Fruit fly (Drosophila melanogaster) whole organism, embryonic: ENCODE data around the gene cana.
A peak's percentile ranks its signal among the peaks of the same experiment; 100 is the strongest.

ENCODE experiments used
- Asciz ChIP-seq: fragments of 200-800 bp; sonication (Bioruptor generic); optimal IDR thresholded peaks from 2 replicates; lab custom pipeline; 2017; ENCODE audit warnings: missing biosample characterization, mild to moderate bottlenecking, missing genetic modification characterization, missing genetic modification reagents
- Atf3 ChIP-seq: fragments of 200-800 bp; sonication (Bioruptor generic); optimal IDR thresholded peaks from 3 replicates; lab custom pipeline; 2016; ENCODE audit warnings: missing biosample characterization, missing genetic modification characterization
- Bdp1 ChIP-seq: fragments of 200-800 bp; sonication (Bioruptor generic); optimal IDR thresholded peaks from 3 replicates; lab custom pipeline; 2016; ENCODE audit warnings: missing biosample characterization, missing genetic modification characterization
- CG10543 ChIP-seq: fragments of 200-800 bp; sonication (Bioruptor generic); optimal IDR thresholded peaks from 3 replicates; lab custom pipeline; 2017; ENCODE audit warnings: missing biosample characterization, mild to moderate bottlenecking, missing genetic modification characterization, moderate library complexity
- CG10979 ChIP-seq: fragments of 200-800 bp; sonication (Bioruptor generic); optimal IDR thresholded peaks from 2 replicates; lab custom pipeline; 2018; ENCODE audit warnings: missing biosample characterization, mild to moderate bottlenecking, missing genetic modification characterization, moderate library complexity
- CG11247 ChIP-seq: fragments of 200-800 bp; sonication (Bioruptor generic); IDR thresholded peaks from 2 replicates; pipeline ENCODE4 v1.3.6; 2022; ENCODE audit warnings: missing biosample characterization, missing genetic modification characterization
- CG11696 ChIP-seq: fragments of 200-800 bp; sonication (Bioruptor generic); IDR thresholded peaks from 2 replicates; pipeline ENCODE4 v1.3.6; 2022; ENCODE audit warnings: missing biosample characterization, missing genetic modification characterization
- CG12659 ChIP-seq: fragments of 200-800 bp; sonication (Bioruptor generic); optimal IDR thresholded peaks from 3 replicates; lab custom pipeline; 2017; ENCODE audit warnings: mild to moderate bottlenecking, missing biosample characterization, missing genetic modification reagents, missing genetic modification characterization
- CG12769 ChIP-seq: fragments of 200-800 bp; sonication (Bioruptor generic); optimal IDR thresholded peaks from 2 replicates; lab custom pipeline; 2019; ENCODE audit warnings: missing biosample characterization, mild to moderate bottlenecking, missing genetic modification characterization, moderate library complexity
- CG14050 ChIP-seq: fragments of 200-800 bp; sonication (Bioruptor generic); IDR thresholded peaks from 3 replicates; pipeline ENCODE4 v1.3.6; 2022; ENCODE audit warnings: missing biosample characterization, missing genetic modification characterization
- CG1602 ChIP-seq: fragments of 200-800 bp; sonication (Bioruptor generic); optimal IDR thresholded peaks from 3 replicates; lab custom pipeline; 2016; ENCODE audit warnings: missing biosample characterization, missing genetic modification characterization
- CG1832 ChIP-seq: fragments of 200-800 bp; sonication (Bioruptor generic); optimal IDR thresholded peaks from 2 replicates; lab custom pipeline; 2017; ENCODE audit warnings: missing biosample characterization, mild to moderate bottlenecking, missing genetic modification characterization, inconsistent platforms
- CG18476 ChIP-seq: fragments of 200-800 bp; sonication (Bioruptor generic); optimal IDR thresholded peaks from 2 replicates; lab custom pipeline; 2016; ENCODE audit warnings: missing biosample characterization, mild to moderate bottlenecking, missing genetic modification characterization
- CG18764 ChIP-seq: fragments of 200-800 bp; sonication (Bioruptor generic); optimal IDR thresholded peaks from 3 replicates; lab custom pipeline; 2016; ENCODE audit warnings: missing biosample characterization, missing genetic modification characterization
- CG2875 ChIP-seq: fragments of 200-800 bp; sonication (Bioruptor generic); optimal IDR thresholded peaks from 2 replicates; lab custom pipeline; 2017; ENCODE audit warnings: missing biosample characterization, mild to moderate bottlenecking, missing genetic modification characterization, missing genetic modification reagents
- CG2889 ChIP-seq: fragments of 200-800 bp; sonication (Bioruptor generic); IDR thresholded peaks from 3 replicates; pipeline ENCODE4 v1.3.6; 2022; ENCODE audit warnings: missing biosample characterization, missing genetic modification characterization
- CG3065 ChIP-seq: fragments of 200-800 bp; sonication (Bioruptor generic); optimal IDR thresholded peaks from 2 replicates; lab custom pipeline; 2016; ENCODE audit warnings: missing biosample characterization, missing genetic modification characterization
- CG31441 ChIP-seq: fragments of 200-800 bp; sonication (Bioruptor generic); IDR thresholded peaks from 2 replicates; pipeline ENCODE4 v1.3.6; 2022; ENCODE audit warnings: missing biosample characterization, missing genetic modification characterization
- CG4282 ChIP-seq: fragments of 200-800 bp; sonication (Bioruptor generic); optimal IDR thresholded peaks from 2 replicates; lab custom pipeline; 2016; ENCODE audit warnings: missing biosample characterization, missing genetic modification characterization
- CG4404 ChIP-seq: fragments of 200-800 bp; sonication (Bioruptor generic); IDR thresholded peaks from 2 replicates; pipeline ENCODE4 v1.3.6; 2022; ENCODE audit warnings: missing biosample characterization, missing genetic modification characterization
- CG6813 ChIP-seq: fragments of 200-800 bp; sonication (Bioruptor generic); optimal IDR thresholded peaks from 2 replicates; lab custom pipeline; 2017; ENCODE audit warnings: missing biosample characterization, missing genetic modification characterization, mild to moderate bottlenecking, moderate library complexity, missing genetic modification reagents
- CG7271 ChIP-seq: fragments of 200-800 bp; sonication (Bioruptor generic); optimal IDR thresholded peaks from 2 replicates; lab custom pipeline; 2018; ENCODE audit warnings: missing biosample characterization, mild to moderate bottlenecking, missing genetic modification characterization, moderate library complexity
- CG7839 ChIP-seq: fragments of 200-800 bp; sonication (Bioruptor generic); optimal IDR thresholded peaks from 3 replicates; lab custom pipeline; 2018; ENCODE audit warnings: missing biosample characterization, mild to moderate bottlenecking, missing genetic modification characterization, moderate library complexity
- CG8089 ChIP-seq: fragments of 200-800 bp; sonication (Bioruptor generic); optimal IDR thresholded peaks from 3 replicates; lab custom pipeline; 2016; ENCODE audit warnings: missing biosample characterization, missing genetic modification characterization
- CG9215 ChIP-seq: fragments of 200-800 bp; sonication (Bioruptor generic); IDR thresholded peaks from 2 replicates; pipeline ENCODE4 v1.3.6; 2022; ENCODE audit warnings: missing biosample characterization, missing genetic modification characterization
- CG9609 ChIP-seq: fragments of 200-800 bp; sonication (Bioruptor generic); optimal IDR thresholded peaks from 3 replicates; lab custom pipeline; 2016; ENCODE audit warnings: missing biosample characterization, missing genetic modification characterization
- CG9797 ChIP-seq: fragments of 200-800 bp; sonication (Bioruptor generic); optimal IDR thresholded peaks from 3 replicates; lab custom pipeline; 2018; ENCODE audit warnings: missing biosample characterization, mild to moderate bottlenecking, missing genetic modification characterization
- Camta ChIP-seq: fragments of 200-800 bp; sonication (Bioruptor generic); optimal IDR thresholded peaks from 2 replicates; lab custom pipeline; 2016; ENCODE audit warnings: missing biosample characterization, missing genetic modification characterization
- Doc2 ChIP-seq: fragments of 200-800 bp; sonication (Bioruptor generic); IDR thresholded peaks from 2 replicates; pipeline ENCODE4 v1.3.6; 2022; ENCODE audit warnings: missing biosample characterization, missing genetic modification characterization
- Dp ChIP-seq: fragments of 200-800 bp; sonication (Bioruptor generic); optimal IDR thresholded peaks from 2 replicates; lab custom pipeline; 2018; ENCODE audit warnings: missing biosample characterization, mild to moderate bottlenecking, missing genetic modification characterization, moderate library complexity
- H2.0 ChIP-seq: fragments of 200-800 bp; sonication (Bioruptor generic); IDR thresholded peaks from 2 replicates; pipeline ENCODE4 v1.3.6; 2022; ENCODE audit warnings: missing biosample characterization, missing genetic modification characterization
- HLH54F ChIP-seq: fragments of 200-800 bp; sonication (Bioruptor generic); optimal IDR thresholded peaks from 3 replicates; lab custom pipeline; 2016; ENCODE audit warnings: missing biosample characterization, missing genetic modification characterization
- Hr51 ChIP-seq, 2 experiments: fragments of 200-800 bp; sonication (Bioruptor generic); optimal IDR thresholded peaks; 2 replicates in 1 of 2; 3 replicates in 1 of 2; lab custom pipeline; 2016 to 2018; ENCODE audit warnings: missing biosample characterization in 2 of 2, missing genetic modification characterization in 2 of 2, mild to moderate bottlenecking in 1 of 2, moderate library complexity in 1 of 2
- Hsf ChIP-seq: fragments of 200-800 bp; sonication (Bioruptor generic); optimal IDR thresholded peaks from 3 replicates; lab custom pipeline; 2016; ENCODE audit warnings: missing biosample characterization, missing genetic modification characterization
- Jarid2 ChIP-seq: fragments of 200-800 bp; sonication (Bioruptor generic); optimal IDR thresholded peaks from 3 replicates; lab custom pipeline; 2017; ENCODE audit warnings: mild to moderate bottlenecking, missing biosample characterization, missing genetic modification reagents, missing genetic modification characterization
- Oaz ChIP-seq: fragments of 200-800 bp; sonication (Bioruptor generic); IDR thresholded peaks from 2 replicates; pipeline ENCODE4 v1.3.6; 2022; ENCODE audit warnings: missing biosample characterization, missing genetic modification characterization
- ac ChIP-seq: fragments of 200-800 bp; sonication (Bioruptor generic); optimal IDR thresholded peaks from 3 replicates; lab custom pipeline; 2017; ENCODE audit warnings: missing biosample characterization, mild to moderate bottlenecking, missing genetic modification characterization
- az2 ChIP-seq: fragments of 200-800 bp; sonication (Bioruptor generic); optimal IDR thresholded peaks from 3 replicates; lab custom pipeline; 2016; ENCODE audit warnings: missing biosample characterization, missing genetic modification characterization
- btn ChIP-seq: fragments of 200-800 bp; sonication (Bioruptor generic); optimal IDR thresholded peaks from 2 replicates; lab custom pipeline; 2016; ENCODE audit warnings: missing biosample characterization, missing genetic modification characterization
- chn ChIP-seq: fragments of 200-800 bp; sonication (Bioruptor generic); optimal IDR thresholded peaks from 2 replicates; lab custom pipeline; 2016; ENCODE audit warnings: missing biosample characterization, missing genetic modification characterization
- fru ChIP-seq: fragments of >200 bp; optimal IDR thresholded peaks from 2 replicates; lab custom pipeline; 2017
- gfzf ChIP-seq: fragments of 200-800 bp; sonication (Bioruptor generic); optimal IDR thresholded peaks from 2 replicates; lab custom pipeline; 2016; ENCODE audit warnings: missing biosample characterization, mild to moderate bottlenecking, missing genetic modification characterization, moderate library complexity
- gro ChIP-seq: fragments of 200-800 bp; sonication (Bioruptor generic); optimal IDR thresholded peaks from 2 replicates; lab custom pipeline; 2016; ENCODE audit warnings: missing biosample characterization, missing genetic modification characterization
- nau ChIP-seq: fragments of 200-800 bp; sonication (Bioruptor generic); optimal IDR thresholded peaks from 3 replicates; lab custom pipeline; 2017; ENCODE audit warnings: missing biosample characterization, mild to moderate bottlenecking, missing genetic modification characterization, missing genetic modification reagents
- onecut ChIP-seq: fragments of 200-800 bp; sonication (Bioruptor generic); IDR thresholded peaks from 2 replicates; pipeline ENCODE4 v1.3.6; 2022; ENCODE audit warnings: missing biosample characterization, missing genetic modification characterization
- pan ChIP-seq, 4 experiments: fragments of >200 bp in 3 of 4; fragments of 200-800 bp in 1 of 4; sonication (Bioruptor generic) in 1 of 4; optimal IDR thresholded peaks in 3 of 4; IDR thresholded peaks in 1 of 4; 2 replicates each; pipeline versions ENCODE4 v1.3.6 to Lab custom; 2017 to 2022; ENCODE audit warnings: missing biosample characterization in 2 of 4, missing genetic modification characterization in 2 of 4, mixed read lengths in 1 of 4
- run ChIP-seq: fragments of 200-800 bp; sonication (Bioruptor generic); optimal IDR thresholded peaks from 3 replicates; lab custom pipeline; 2018; ENCODE audit warnings: missing biosample characterization, mild to moderate bottlenecking, missing genetic modification characterization
- sima ChIP-seq: fragments of 200-800 bp; sonication (Bioruptor generic); optimal IDR thresholded peaks from 2 replicates; lab custom pipeline; 2016; ENCODE audit warnings: missing biosample characterization, missing genetic modification characterization
- sisA ChIP-seq: fragments of 200-800 bp; sonication (Bioruptor generic); IDR thresholded peaks from 2 replicates; pipeline ENCODE4 v1.3.6; 2022; ENCODE audit warnings: missing biosample characterization, missing genetic modification characterization
- tgo ChIP-seq: fragments of 200-800 bp; sonication (Bioruptor generic); IDR thresholded peaks from 3 replicates; pipeline ENCODE4 v1.3.6; 2022; ENCODE audit warnings: missing biosample characterization, missing genetic modification characterization
- vvl ChIP-seq: fragments of 200-800 bp; sonication (Bioruptor generic); IDR thresholded peaks from 2 replicates; pipeline ENCODE4 v1.3.6; 2022; ENCODE audit warnings: missing biosample characterization, missing genetic modification characterization

Gene cana

dm6 chr2L:11277927-11278351 is 8.4 kb downstream of the cana start, which contains the start of gene CG33695 (continued):
- TF ChIP-seq CG12659 (GFP tag; lab: Kevin White, UChicago) (peak; percentile 82), btn (peak; percentile 24), CG4282 (GFP tag; lab: Kevin White, UChicago) (peak; percentile 63), CG3065 (GFP tag; lab: Kevin White, UChicago) (peak; percentile 12), run (tag; lab: Kevin White, UChicago) (no peak), gro (GFP tag; lab: Kevin White, UChicago) (peak; percentile 85), Hsf (GFP tag; lab: Kevin White, UChicago) (peak; percentile 68), sima (GFP tag; lab: Kevin White, UChicago) (peak; percentile 11), CG6813 (no peak), CG9797 (GFP tag; lab: Kevin White, UChicago) (peak; percentile 24), CG18476 (GFP tag; lab: Kevin White, UChicago) (peak; percentile 41), chn (GFP tag; lab: Kevin White, UChicago) (peak; percentile 71), CG1602 (GFP tag; lab: Kevin White, UChicago) (peak; percentile 27), fru (lab: Kevin White, UChicago) (no peak), CG7271 (tag; lab: Kevin White, UChicago) (no peak), Asciz (GFP tag; lab: Kevin White, UChicago) (no peak), CG9609 (peak; percentile 66), CG18764 (GFP tag; lab: Kevin White, UChicago) (peak; percentile 36), HLH54F (GFP tag; lab: Kevin White, UChicago) (peak; percentile 87), Hr51 (GFP tag; optimal IDR thresholded peaks at IDR 0.05; lab: Kevin White, UChicago) (peak in 1 of 2 experiments; percentile 61), Oaz (GFP tag; lab: Robert Waterston, UW) (no peak), CG9215 (GFP tag; lab: Robert Waterston, UW) (peak; percentile 48), ac (GFP tag; lab: Kevin White, UChicago) (no peak), Doc2 (GFP tag; lab: Robert Waterston, UW) (no peak), CG11247 (GFP tag; lab: Robert Waterston, UW) (peak; percentile 70), Bdp1 (peak; percentile 55), CG14050 (GFP tag; lab: Robert Waterston, UW) (peak; percentile 36; the same call in 2 of the 3 replicates), CG11696 (GFP tag; lab: Robert Waterston, UW) (no peak), nau (no peak), Dp (GFP tag; lab: Kevin White, UChicago) (peak; percentile 85), CG31441 (GFP tag; lab: Robert Waterston, UW) (no peak), CG2875 (no peak), H2.0 (peak; percentile 28; the same call in 1 of the 2 replicates), az2 (GFP tag; lab: Kevin White, UChicago) (peak; percentile 34), Jarid2 (peak; percentile 22), Atf3 (GFP tag; lab: Kevin White, UChicago) (peak; percentile 55), CG12769 (tag; lab: Kevin White, UChicago) (peak; percentile 53), sisA (GFP tag; lab: Robert Waterston, UW) (peak; percentile 45; the same call in 1 of the 2 replicates), CG7839 (tag; lab: Kevin White, UChicago) (no peak), CG2889 (GFP tag; lab: Robert Waterston, UW) (no peak), onecut (GFP tag; lab: Robert Waterston, UW) (peak; percentile 33; the same call in 1 of the 2 replicates), CG8089 (GFP tag; lab: Kevin White, UChicago) (peak; percentile 29), CG4404 (GFP tag; lab: Robert Waterston, UW) (peak; percentile 44; the same call in 1 of the 2 replicates), pan (optimal IDR thresholded peaks at IDR 0.05; lab: Kevin White, UChicago) (no peak), pan (GFP tag; optimal IDR thresholded peaks at IDR 0.05 in 1 of 2, IDR thresholded peaks at IDR 0.05 in 1 of 2) (peak in 1 of 2 experiments; percentile 22), CG10979 (tag; lab: Kevin White, UChicago) (peak; percentile 28), gfzf (GFP tag; lab: Kevin White, UChicago) (peak; percentile 38), CG10543 (GFP tag; lab: Kevin White, UChicago) (peak; percentile 39), vvl (peak; percentile 76), tgo (GFP tag; lab: Robert Waterston, UW) (peak; percentile 22; the same call in 1 of the 3 replicates), Camta (GFP tag; lab: Kevin White, UChicago) (peak; percentile 61), CG1832 (GFP tag; lab: Kevin White, UChicago) (peak; percentile 37)
